Fruit fly (Drosophila melanogaster) ovary, adult (tissue): Measurements from ENCODE around the gene nht.

ENCODE experiments used
- CG17801 ChIP-seq: fragments of 200-800 bp; optimal IDR thresholded peaks from 2 replicates; lab custom pipeline; 2019; ENCODE audit warnings: missing biosample characterization, mild to moderate bottlenecking, missing genetic modification characterization, moderate library complexity; ENCODE audit not compliant: partially characterized antibody

nht gene

dm6 chr2L:15274292-15274691 is 44.4 kb downstream of the nht start:
- peak; percentile 20 for TF ChIP-seq CG17801 (GFP tag; lab: Kevin White, UChicago)

dm6 chr2L:15273521-15274123 is 45.1 kb downstream of the nht start:
- TF ChIP-seq CG17801 (GFP tag; lab: Kevin White, UChicago): no peak

dm6 chr2L:15271757-15272589 is 46.7 kb downstream of the nht start, which contains the start of gene Cul3:
Gene Cul3 (minus strand): TSS chr2L:15272024.
- no peak for TF ChIP-seq CG17801 (GFP tag; lab: Kevin White, UChicago)

dm6 chr2L:15271336-15271735 is 47.4 kb downstream of the nht start:
- no peak for TF ChIP-seq CG17801 (GFP tag; lab: Kevin White, UChicago)
